Fruit fly (Drosophila melanogaster) whole organism, embryonic: ENCODE measurements around the gene CG1421.

Source experiments
- CG3407 ChIP-seq: fragments of 200-800 bp; sonication (Bioruptor generic); optimal IDR thresholded peaks from 2 replicates; lab custom pipeline; 2018; ENCODE audit warnings: missing biosample characterization, mild to moderate bottlenecking, missing genetic modification characterization
- CG5245 ChIP-seq: fragments of 200-800 bp; sonication (Bioruptor generic); optimal IDR thresholded peaks from 3 replicates; lab custom pipeline; 2016; ENCODE audit warnings: missing biosample characterization, missing genetic modification characterization
- CG8478 ChIP-seq: fragments of >200 bp; optimal IDR thresholded peaks from 2 replicates; lab custom pipeline; 2018
- Lpt ChIP-seq: fragments of >200 bp; optimal IDR thresholded peaks from 2 replicates; lab custom pipeline; 2018; ENCODE audit warnings: missing biosample characterization, missing genetic modification characterization
- Max ChIP-seq: fragments of 200-800 bp; sonication (Bioruptor generic); optimal IDR thresholded peaks from 2 replicates; lab custom pipeline; 2016; ENCODE audit warnings: missing biosample characterization, mild to moderate bottlenecking, missing genetic modification characterization
- dati ChIP-seq: fragments of 200-800 bp; sonication (Bioruptor generic); IDR thresholded peaks from 2 replicates; pipeline ENCODE4 v1.3.6; 2022; ENCODE audit warnings: missing biosample characterization, missing genetic modification characterization
- gro ChIP-seq: fragments of 200-800 bp; sonication (Bioruptor generic); optimal IDR thresholded peaks from 2 replicates; lab custom pipeline; 2016; ENCODE audit warnings: missing biosample characterization, missing genetic modification characterization
- hb ChIP-seq: fragments of 200-800 bp; sonication (Bioruptor generic); IDR thresholded peaks from 3 replicates; pipeline ENCODE4 v1.3.6; 2022; ENCODE audit warnings: missing biosample characterization, missing genetic modification characterization; ENCODE audit not compliant: partially characterized antibody

DNA sequence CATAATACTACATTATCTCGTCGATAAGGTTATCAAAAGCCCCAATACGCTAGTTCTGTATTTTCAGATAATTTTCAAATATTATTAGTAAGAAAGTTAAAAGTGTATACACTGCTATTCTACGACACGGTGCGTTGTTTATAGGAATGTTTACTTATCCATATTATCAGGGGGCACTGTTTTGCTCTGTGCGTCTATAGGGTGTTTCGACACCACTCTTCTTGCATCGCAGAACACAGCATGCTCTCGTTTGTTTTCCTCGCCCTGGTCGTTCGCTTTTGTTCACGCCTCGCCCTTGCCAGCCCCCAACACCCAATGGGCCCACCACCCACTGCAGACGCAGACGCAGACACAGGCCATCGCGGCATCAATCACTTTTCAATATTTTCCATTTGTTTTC lies 16.5 kb upstream of the CG1421 start:
- TF ChIP-seq Lpt (GFP tag; lab: Kevin White, UChicago) (no peak), CG8478 (lab: Kevin White, UChicago) (no peak), Max (GFP tag; lab: Kevin White, UChicago) (no peak), gro (GFP tag; lab: Kevin White, UChicago) (no peak), dati (GFP tag; lab: Robert Waterston, UW) (no peak), CG5245 (no peak), CG3407 (GFP tag; lab: Kevin White, UChicago) (no peak), hb (GFP tag; lab: Robert Waterston, UW) (no peak)
